Worm (Caenorhabditis elegans) whole organism, L4/young adult: ENCODE data around the gene T28H10.1.

Experiments
- W03F9.2 ChIP-seq: fragments of 150-350 bp; optimal IDR thresholded peaks from 2 replicates; lab custom pipeline; 2014; ENCODE audit warnings: missing biosample characterization, missing genetic modification characterization
- dao-5 ChIP-seq: sonication (generic microtip); optimal IDR thresholded peaks from 2 replicates; lab custom pipeline; 2016; ENCODE audit warnings: missing genotype, missing genetic modification characterization, moderate library complexity, missing compliant biosample characterization
- him-1 ChIP-seq: sonication (generic microtip); optimal IDR thresholded peaks from 2 replicates; lab custom pipeline; 2016; ENCODE audit warnings: missing genotype, missing genetic modification reagents, missing genetic modification characterization, missing compliant biosample characterization

ce11 chrV:12517757-12518156 lies 14.2 kb downstream of the T28H10.1 start:
- TF ChIP-seq him-1 (tag; lab: Kevin White, UChicago) = no peak
- no peak for TF ChIP-seq dao-5 (tag; lab: Kevin White, UChicago)
- no peak for TF ChIP-seq W03F9.2 (tag; lab: Kevin White, UChicago)
